Worm (Caenorhabditis elegans): ENCODE results near the gene slcf-2.

The slcf-2 gene

ce11 chrX:3439823-3440222 is 46.2 kb downstream of the slcf-2 start:
- TF ChIP-seq pha-4 (tag; optimal IDR thresholded peaks at IDR 0.05) (no peak), hlh-1 (tag; optimal IDR thresholded peaks at IDR 0.05) (peak; percentile 63), unc-39 (tag; optimal IDR thresholded peaks at IDR 0.05) (no peak), bed-3 (GFP tag; optimal IDR thresholded peaks at IDR 0.05) (no peak), ztf-11 (tag; optimal IDR thresholded peaks at IDR 0.05) (no peak), lsy-2 (tag; optimal IDR thresholded peaks at IDR 0.05) (no peak), ces-1 (GFP tag; optimal IDR thresholded peaks at IDR 0.05) (no peak), nhr-28 (tag; optimal IDR thresholded peaks at IDR 0.05) (no peak), unc-120 (tag; optimal IDR thresholded peaks at IDR 0.05; ENCODE audit: poor library complexity, severe bottlenecking) (no peak)

- TF ChIP-seq nhr-76 (tag; optimal IDR thresholded peaks at IDR 0.05), result no peak
- TF ChIP-seq unc-62 (GFP tag; optimal IDR thresholded peaks at IDR 0.05), result peak; percentile 39
These were observed 46.6 kb downstream of the slcf-2 start for ce11 chrX:3440308-3440707.

ce11 chrX:3441539-3441938 is 47.9 kb downstream of the slcf-2 start, which contains the start of gene ZK813.3:
Gene ZK813.3 (plus strand): TSS chrX:3441839.
- TF ChIP-seq blmp-1 (tag; optimal IDR thresholded peaks at IDR 0.05) (no peak), ceh-83 (GFP tag; optimal IDR thresholded peaks at IDR 0.05) (no peak), bed-3 (GFP tag; optimal IDR thresholded peaks at IDR 0.05) (no peak), mls-2 (tag; optimal IDR thresholded peaks at IDR 0.05) (no peak), nhr-28 (tag; optimal IDR thresholded peaks at IDR 0.05) (no peak), M03D4.4 (tag; optimal IDR thresholded peaks at IDR 0.05) (no peak), mab-5 (tag; optimal IDR thresholded peaks at IDR 0.05) (no peak), lin-32 (GFP tag; optimal IDR thresholded peaks at IDR 0.05) (no peak), ceh-43 (GFP tag; optimal IDR thresholded peaks at IDR 0.05) (no peak), ces-1 (GFP tag; optimal IDR thresholded peaks at IDR 0.05) (no peak), drap-1 (GFP tag; optimal IDR thresholded peaks at IDR 0.05) (no peak), unc-120 (tag; optimal IDR thresholded peaks at IDR 0.05; ENCODE audit: poor library complexity, severe bottlenecking) (no peak), pha-4 (tag; optimal IDR thresholded peaks at IDR 0.05) (no peak), sptf-1 (tag; optimal IDR thresholded peaks at IDR 0.05) (no peak), ztf-11 (tag; optimal IDR thresholded peaks at IDR 0.05) (no peak), nhr-76 (tag; optimal IDR thresholded peaks at IDR 0.05) (no peak)

ce11 chrX:3443526-3443925 is 49.9 kb downstream of the slcf-2 start, which contains the start of gene ZK813.2:
Gene ZK813.2 (plus strand): TSS chrX:3443826.
- TF ChIP-seq drap-1 (GFP tag; optimal IDR thresholded peaks at IDR 0.05), result no peak

- TF ChIP-seq hlh-1 (tag; optimal IDR thresholded peaks at IDR 0.05), result no peak
- TF ChIP-seq drap-1 (GFP tag; optimal IDR thresholded peaks at IDR 0.05), result no peak
- no peak for TF ChIP-seq ces-1 (GFP tag; optimal IDR thresholded peaks at IDR 0.05)
- TF ChIP-seq lsy-2 (tag; optimal IDR thresholded peaks at IDR 0.05), result no peak
- no peak for TF ChIP-seq pha-4 (tag; optimal IDR thresholded peaks at IDR 0.05)
- no peak for TF ChIP-seq blmp-1 (tag; optimal IDR thresholded peaks at IDR 0.05)
- TF ChIP-seq ztf-11 (tag; optimal IDR thresholded peaks at IDR 0.05), result no peak
- no peak for TF ChIP-seq elt-1 (tag; optimal IDR thresholded peaks at IDR 0.05; ENCODE audit: borderline replicate concordance, insufficient read depth)
- TF ChIP-seq unc-62 (GFP tag; optimal IDR thresholded peaks at IDR 0.05), result no peak
- TF ChIP-seq unc-39 (tag; optimal IDR thresholded peaks at IDR 0.05), result no peak
- no peak for TF ChIP-seq lin-32 (GFP tag; optimal IDR thresholded peaks at IDR 0.05)
- no peak for TF ChIP-seq sptf-1 (tag; optimal IDR thresholded peaks at IDR 0.05)
- no peak for TF ChIP-seq sem-2 (GFP tag; optimal IDR thresholded peaks at IDR 0.05)
- no peak for TF ChIP-seq nhr-76 (tag; optimal IDR thresholded peaks at IDR 0.05)
- no peak for TF ChIP-seq nhr-2 (tag; optimal IDR thresholded peaks at IDR 0.05)
- no peak for TF ChIP-seq elt-3 (tag; optimal IDR thresholded peaks at IDR 0.05)
- TF ChIP-seq ceh-43 (GFP tag; optimal IDR thresholded peaks at IDR 0.05), result no peak
- no peak for TF ChIP-seq nhr-237 (tag; optimal IDR thresholded peaks at IDR 0.05)
These were observed 50.9 kb downstream of the slcf-2 start, which contains the start of gene ZK813.7 for ce11 chrX:3444514-3444913. Gene ZK813.7 (plus strand): TSS chrX:3444814.

ce11 chrX:3446011-3446410 is 52.3 kb downstream of the slcf-2 start, which contains the start of gene ZK813.1:
Gene ZK813.1 (plus strand): TSS chrX:3446311.
- TF ChIP-seq ceh-39 (tag; optimal IDR thresholded peaks at IDR 0.05) (no peak), unc-120 (tag; optimal IDR thresholded peaks at IDR 0.05; ENCODE audit: poor library complexity, severe bottlenecking) (no peak), mab-5 (tag; optimal IDR thresholded peaks at IDR 0.05) (no peak), pha-4 (tag; optimal IDR thresholded peaks at IDR 0.05) (no peak), hlh-1 (tag; optimal IDR thresholded peaks at IDR 0.05) (no peak)

Data from whole organism, mixed stage, embryonic.